Worm (Caenorhabditis elegans) whole organism, L3 larva: ENCODE measurements around the gene C38C3.4.

Experiments used
- aly-2 ChIP-seq: fragments of 150-350 bp; optimal IDR thresholded peaks from 2 replicates; lab custom pipeline; 2014; ENCODE audit warnings: missing biosample characterization, missing genetic modification characterization
- ceh-16 ChIP-seq: sonication (generic microtip); optimal IDR thresholded peaks from 2 replicates; lab custom pipeline; 2017; ENCODE audit warnings: missing biosample characterization, missing genetic modification characterization
- ceh-28 ChIP-seq: fragments of 150-350 bp; optimal IDR thresholded peaks from 2 replicates; lab custom pipeline; 2014; ENCODE audit warnings: missing biosample characterization, missing genetic modification reagents, missing genetic modification characterization
- ceh-82 ChIP-seq: fragments of 150-350 bp; optimal IDR thresholded peaks from 2 replicates; lab custom pipeline; 2014; ENCODE audit warnings: missing biosample characterization, missing genetic modification characterization
- egl-27 ChIP-seq: sonication (generic microtip); optimal IDR thresholded peaks from 4 replicates; lab custom pipeline; 2017; ENCODE audit warnings: missing biosample characterization, missing genetic modification reagents, missing genetic modification characterization
- egl-5 ChIP-seq: fragments of 150-350 bp; optimal IDR thresholded peaks from 2 replicates; lab custom pipeline; 2017; ENCODE audit warnings: missing biosample characterization, missing genetic modification reagents, missing genetic modification characterization, inconsistent platforms
- elt-1 ChIP-seq: fragments of 150-350 bp; optimal IDR thresholded peaks from 2 replicates; lab custom pipeline; 2014; ENCODE audit warnings: missing biosample characterization, missing genetic modification characterization
- elt-2 ChIP-seq: sonication (generic microtip); optimal IDR thresholded peaks from 2 replicates; lab custom pipeline; 2016; ENCODE audit warnings: missing genetic modification reagents, mild to moderate bottlenecking, missing genetic modification characterization, missing compliant biosample characterization
- eor-1 ChIP-seq, 2 experiments: fragments of 150-350 bp; optimal IDR thresholded peaks; 2 replicates each; lab custom pipeline; 2014 to 2018; ENCODE audit warnings: missing biosample characterization in 2 of 2, missing genetic modification characterization in 2 of 2
- fkh-10 ChIP-seq: sonication (generic microtip); optimal IDR thresholded peaks from 2 replicates; lab custom pipeline; 2017; ENCODE audit warnings: missing biosample characterization, missing genetic modification reagents, missing genetic modification characterization
- fkh-2 ChIP-seq: fragments of 150-350 bp; optimal IDR thresholded peaks from 2 replicates; lab custom pipeline; 2014; ENCODE audit warnings: missing biosample characterization, missing genetic modification reagents, missing genetic modification characterization
- hmg-11 ChIP-seq: sonication (generic microtip); optimal IDR thresholded peaks from 2 replicates; lab custom pipeline; 2016; ENCODE audit warnings: missing genetic modification characterization, missing compliant biosample characterization
- jun-1 ChIP-seq: fragments of 150-350 bp; optimal IDR thresholded peaks from 2 replicates; lab custom pipeline; 2014; ENCODE audit warnings: missing biosample characterization, missing genetic modification reagents, missing genetic modification characterization
- lin-15B ChIP-seq: fragments of 150-350 bp; optimal IDR thresholded peaks from 2 replicates; lab custom pipeline; 2014; ENCODE audit warnings: missing biosample characterization, missing genetic modification characterization
- lin-39 ChIP-seq: fragments of 150-350 bp; optimal IDR thresholded peaks from 2 replicates; lab custom pipeline; 2018; ENCODE audit warnings: missing biosample characterization, missing genetic modification reagents, missing genetic modification characterization
- lsy-12 ChIP-seq: sonication (generic microtip); optimal IDR thresholded peaks from 2 replicates; lab custom pipeline; 2016; ENCODE audit warnings: mild to moderate bottlenecking, missing genetic modification characterization, missing compliant biosample characterization
- mml-1 ChIP-seq: fragments of 150-350 bp; sonication (generic microtip); optimal IDR thresholded peaks from 3 replicates; lab custom pipeline; 2014; ENCODE audit warnings: missing biosample characterization, missing genetic modification characterization
- nfya-1 ChIP-seq: sonication (generic microtip); optimal IDR thresholded peaks from 2 replicates; lab custom pipeline; 2017; ENCODE audit warnings: missing genetic modification characterization, mild to moderate bottlenecking, missing compliant biosample characterization, antibody characterized with exemption, moderate library complexity; ENCODE audit not compliant: insufficient read depth
- nhr-12 ChIP-seq: fragments of 150-350 bp; optimal IDR thresholded peaks from 2 replicates; lab custom pipeline; 2014; ENCODE audit warnings: missing biosample characterization, missing genetic modification characterization
- nhr-23 ChIP-seq: fragments of 150-350 bp; optimal IDR thresholded peaks from 2 replicates; lab custom pipeline; 2014; ENCODE audit warnings: missing biosample characterization, missing genetic modification reagents, missing genetic modification characterization
- nhr-237 ChIP-seq: fragments of 150-350 bp; optimal IDR thresholded peaks from 2 replicates; lab custom pipeline; 2014; ENCODE audit warnings: missing biosample characterization, missing genetic modification characterization
- nhr-25 ChIP-seq: sonication (generic microtip); optimal IDR thresholded peaks from 2 replicates; lab custom pipeline; 2017; ENCODE audit warnings: missing biosample characterization, missing genetic modification characterization
- nhr-28 ChIP-seq: fragments of 150-350 bp; optimal IDR thresholded peaks from 2 replicates; lab custom pipeline; 2014; ENCODE audit warnings: missing biosample characterization, missing genetic modification characterization
- nhr-76 ChIP-seq: fragments of 150-350 bp; sonication (generic microtip); optimal IDR thresholded peaks from 5 replicates; lab custom pipeline; 2014; ENCODE audit warnings: missing biosample characterization, missing genetic modification characterization
- nhr-77 ChIP-seq: fragments of 150-350 bp; optimal IDR thresholded peaks from 2 replicates; lab custom pipeline; 2014; ENCODE audit warnings: missing biosample characterization, missing genetic modification characterization
- pha-4 ChIP-seq: fragments of 150-350 bp; optimal IDR thresholded peaks from 2 replicates; lab custom pipeline; 2014; ENCODE audit warnings: missing biosample characterization, missing genetic modification reagents, missing genetic modification characterization
- pqm-1 ChIP-seq: fragments of 150-350 bp; optimal IDR thresholded peaks from 2 replicates; lab custom pipeline; 2017; ENCODE audit warnings: missing biosample characterization, missing genetic modification characterization, inconsistent platforms
- skn-1 ChIP-seq: fragments of 150-350 bp; optimal IDR thresholded peaks from 2 replicates; lab custom pipeline; 2014; ENCODE audit warnings: missing biosample characterization, missing genetic modification characterization
- tbx-2 ChIP-seq: sonication (generic microtip); optimal IDR thresholded peaks from 2 replicates; lab custom pipeline; 2016; ENCODE audit warnings: mild to moderate bottlenecking, missing genetic modification characterization, missing compliant biosample characterization
- zag-1 ChIP-seq: fragments of 150-350 bp; optimal IDR thresholded peaks from 2 replicates; lab custom pipeline; 2014; ENCODE audit warnings: missing biosample characterization, missing genetic modification characterization
- ztf-4 ChIP-seq: fragments of 150-350 bp; optimal IDR thresholded peaks from 2 replicates; lab custom pipeline; 2014; ENCODE audit warnings: missing biosample characterization, missing genetic modification characterization

C38C3.4 gene

DNA sequence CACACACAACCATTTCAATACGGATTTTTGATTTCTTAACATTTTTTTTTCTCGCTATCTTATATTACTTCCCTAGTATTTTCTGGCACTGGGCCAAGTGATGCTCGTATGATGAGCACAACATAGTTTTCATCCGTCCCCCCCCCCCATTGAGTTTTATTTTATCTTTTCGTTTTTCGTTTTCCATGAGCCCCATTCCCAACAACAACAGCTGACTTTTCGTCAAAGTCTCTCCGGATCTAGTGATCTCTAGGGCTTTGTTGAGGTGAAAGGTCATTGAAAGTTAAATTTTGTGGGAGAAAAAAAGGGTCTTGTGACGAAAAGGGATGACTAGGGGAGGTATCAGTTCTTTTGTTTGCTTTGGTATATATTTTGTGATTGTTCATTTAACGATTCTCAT, 1.0 kb upstream of the C38C3.4 start:
- peak; percentile 73 for TF ChIP-seq egl-5 (tag; lab: Kevin White, UChicago)
- TF ChIP-seq ceh-28 (tag; lab: Kevin White, UChicago) = no peak

DNA sequence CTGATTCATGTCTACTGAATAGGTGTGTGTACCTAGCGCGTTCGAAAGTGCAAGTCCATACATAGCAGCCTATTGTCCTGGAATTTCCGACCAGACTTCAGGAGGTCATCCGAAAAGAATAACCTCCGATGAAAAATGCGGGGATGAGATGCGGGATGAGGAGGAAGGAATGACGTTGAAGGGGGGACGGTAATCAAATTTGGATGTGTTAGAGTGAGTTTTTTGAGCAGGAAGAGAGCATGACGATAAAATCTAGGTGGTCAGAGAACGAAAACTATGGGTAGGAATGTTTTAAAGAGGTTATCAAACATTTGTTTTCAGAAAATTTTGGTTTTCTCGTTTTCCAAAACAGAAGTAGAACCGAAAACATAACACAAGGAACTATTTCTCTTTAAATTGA, 4.2 kb downstream of the C38C3.4 start:
- TF ChIP-seq nhr-23 (tag; lab: Kevin White, UChicago) (no peak), hmg-11 (tag; lab: Kevin White, UChicago) (no peak), fkh-10 (GFP tag; lab: Kevin White, UChicago) (peak; percentile 58)

DNA sequence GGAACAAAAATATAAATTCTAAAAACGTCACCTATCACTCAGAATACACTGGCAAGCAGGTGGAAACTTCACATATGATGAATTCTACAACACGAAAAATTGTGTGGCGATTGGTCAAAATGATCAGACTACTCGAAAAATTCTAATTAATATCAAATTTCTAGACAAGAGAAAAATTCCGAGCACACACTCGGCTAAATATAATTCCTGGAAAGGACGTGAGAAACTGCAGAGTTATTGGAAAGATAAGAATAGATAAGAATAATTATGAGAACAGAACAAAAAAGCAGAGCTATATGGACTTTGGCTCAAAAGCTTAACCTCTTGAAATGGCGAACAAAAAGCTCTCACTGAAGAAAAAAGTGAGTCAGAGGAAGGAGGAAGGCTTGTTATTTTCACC, 5.4 kb downstream of the C38C3.4 start:
- TF ChIP-seq lin-39 (tag; lab: Kevin White, UChicago) (no peak), zag-1 (tag; lab: Kevin White, UChicago) (no peak), tbx-2 (tag; lab: Kevin White, UChicago) (no peak), nhr-76 (tag; lab: Kevin White, UChicago) (no peak), elt-2 (no peak), fkh-2 (no peak), egl-27 (no peak), nhr-28 (tag; lab: Kevin White, UChicago) (no peak), lsy-12 (no peak)

DNA sequence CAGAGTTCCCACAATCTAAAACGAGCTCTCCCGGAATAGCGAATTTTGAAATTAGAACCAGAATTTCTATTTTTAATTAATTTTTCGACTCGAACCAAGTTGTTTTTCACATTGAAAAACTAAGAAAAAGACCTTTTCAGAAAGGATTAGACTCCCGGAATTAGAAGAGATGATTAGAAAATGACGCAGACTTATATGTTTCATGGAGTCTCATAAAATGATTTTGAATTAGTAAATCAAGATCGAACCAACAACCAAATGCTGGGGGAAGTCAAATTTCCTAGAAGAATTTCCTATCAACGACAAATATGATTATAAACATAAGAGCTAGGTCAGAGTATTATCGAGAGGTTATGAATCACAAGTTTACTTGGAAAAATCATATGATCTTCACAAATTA, 6.8 kb downstream of the C38C3.4 start:
- TF ChIP-seq nhr-77 (tag; lab: Kevin White, UChicago) = no peak
- TF ChIP-seq nfya-1 (tag; lab: Kevin White, UChicago) = no peak
- no peak for TF ChIP-seq fkh-2
- TF ChIP-seq pha-4 = no peak
- no peak for TF ChIP-seq zag-1 (tag; lab: Kevin White, UChicago)
- TF ChIP-seq eor-1 (tag; optimal IDR thresholded peaks at IDR 0.05; lab: Kevin White, UChicago) = no peak
- TF ChIP-seq nhr-237 (tag; lab: Kevin White, UChicago) = no peak
- no peak for TF ChIP-seq lin-15B
- no peak for TF ChIP-seq egl-27
- no peak for TF ChIP-seq elt-1 (tag; lab: Kevin White, UChicago)
- no peak for TF ChIP-seq nhr-76 (tag; lab: Kevin White, UChicago)
- no peak for TF ChIP-seq skn-1 (tag; lab: Kevin White, UChicago)
- no peak for TF ChIP-seq aly-2 (tag; lab: Kevin White, UChicago)
- TF ChIP-seq ztf-4 (tag; lab: Kevin White, UChicago) = no peak
- no peak for TF ChIP-seq elt-2
- no peak for TF ChIP-seq ceh-82 (tag; lab: Kevin White, UChicago)
- TF ChIP-seq tbx-2 (tag; lab: Kevin White, UChicago) = no peak
- TF ChIP-seq lin-39 (tag; lab: Kevin White, UChicago) = no peak
- no peak for TF ChIP-seq nhr-12

DNA sequence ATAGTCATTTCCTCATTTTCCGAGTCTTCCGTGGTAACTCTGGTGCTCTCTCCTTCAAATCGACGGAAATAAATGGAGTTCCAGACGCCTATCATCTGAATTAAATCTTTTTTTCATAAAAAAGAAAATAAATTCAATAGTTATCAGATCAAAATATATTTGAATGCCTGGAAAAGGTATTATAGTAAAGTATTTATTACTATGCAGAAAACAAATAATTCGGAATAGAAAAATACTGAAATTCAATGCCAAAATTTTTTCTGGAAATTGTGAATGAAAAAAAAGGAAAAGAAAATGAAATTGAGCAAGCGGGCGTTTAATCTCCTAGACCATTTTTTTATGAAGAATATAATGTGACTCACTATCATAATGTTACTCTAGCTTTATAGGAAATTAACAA, 9.7 kb downstream of the C38C3.4 start, which contains the start of gene C38C3.6:
Gene C38C3.6, minus strand, starts transcription at position 101 of the 400 bp plus-strand sequence.
- TF ChIP-seq nhr-25 (no peak), mml-1 (tag; lab: Kevin White, UChicago) (no peak), ztf-4 (tag; lab: Kevin White, UChicago) (no peak), eor-1 (tag; optimal IDR thresholded peaks at IDR 0.05; lab: Kevin White, UChicago) (no peak), pha-4 (no peak), lsy-12 (no peak), jun-1 (tag; lab: Kevin White, UChicago) (no peak)

DNA sequence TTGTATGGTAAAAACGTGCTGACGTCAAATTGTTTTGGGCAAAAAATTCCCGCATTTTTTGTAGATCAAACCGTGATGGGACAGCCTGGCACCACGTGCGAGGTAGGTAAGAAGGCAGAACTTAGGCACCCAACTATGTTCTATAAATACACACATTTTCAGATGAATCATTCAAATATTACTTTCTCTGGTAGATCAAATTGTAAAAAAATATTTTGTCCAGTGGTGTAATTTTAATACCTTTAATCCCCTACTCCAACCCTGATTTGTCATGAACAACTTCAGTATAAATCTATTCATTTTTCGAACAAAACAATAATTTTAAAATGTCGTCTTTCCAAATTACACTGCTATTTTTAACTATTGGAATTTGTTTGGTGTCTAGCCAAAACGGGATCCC, 12.6 kb downstream of the C38C3.4 start, which contains the start of gene spig-7:
Gene spig-7, plus strand, starts transcription at position 301 of the 400 bp plus-strand sequence.
- TF ChIP-seq jun-1 (tag; lab: Kevin White, UChicago) = no peak
- TF ChIP-seq zag-1 (tag; lab: Kevin White, UChicago) = no peak
- TF ChIP-seq nhr-25 = no peak
- TF ChIP-seq ceh-16 (tag; lab: Kevin White, UChicago) = no peak
- no peak for TF ChIP-seq pqm-1 (tag; lab: Kevin White, UChicago)
- no peak for TF ChIP-seq nhr-77 (tag; lab: Kevin White, UChicago)
- no peak for TF ChIP-seq hmg-11 (tag; lab: Kevin White, UChicago)
- TF ChIP-seq lsy-12 = no peak
